Fruit fly (Drosophila melanogaster) whole organism, larva: ENCODE results near the gene Peritrophin-15a.

ENCODE experiments used
- noc ChIP-seq: fragments of 200-800 bp; sonication (Bioruptor generic); optimal IDR thresholded peaks from 3 replicates; lab custom pipeline; 2019; ENCODE audit warnings: missing biosample characterization, mild to moderate bottlenecking, missing genetic modification characterization, moderate library complexity

Peritrophin-15a gene

dm6 chr2L:8364006-8364956 lies 31.6 kb downstream of the Peritrophin-15a start, which contains the start of the genes RpS13 and CSN8:
RpS13 (minus strand) TSS chr2L:8364662.
CSN8 (plus strand) TSS chr2L:8364855.
- peak; percentile 31 for TF ChIP-seq noc (tag; lab: Kevin White, UChicago)

- TF ChIP-seq noc (tag; lab: Kevin White, UChicago): no peak
These were observed 33.0 kb downstream of the Peritrophin-15a start for dm6 chr2L:8362955-8363285.

- TF ChIP-seq noc (tag; lab: Kevin White, UChicago): peak; percentile 88
These were observed 33.5 kb downstream of the Peritrophin-15a start, which contains the start of gene CG7627 for dm6 chr2L:8362273-8362954. CG7627 (minus strand) TSS chr2L:8362469.

- no peak for TF ChIP-seq noc (tag; lab: Kevin White, UChicago)
These were observed 34.5 kb downstream of the Peritrophin-15a start for dm6 chr2L:8361204-8361952.

dm6 chr2L:8355419-8355818 lies 40.5 kb downstream of the Peritrophin-15a start:
- no peak for TF ChIP-seq noc (tag; lab: Kevin White, UChicago)

dm6 chr2L:8351864-8352263 lies 44.0 kb downstream of the Peritrophin-15a start, which contains the start of gene Mur29B:
Mur29B (plus strand) TSS chr2L:8352187.
- TF ChIP-seq noc (tag; lab: Kevin White, UChicago): no peak

dm6 chr2L:8351333-8351732 lies 44.6 kb downstream of the Peritrophin-15a start:
- TF ChIP-seq noc (tag; lab: Kevin White, UChicago): no peak

- TF ChIP-seq noc (tag; lab: Kevin White, UChicago): peak; percentile 89
These were observed 45.2 kb downstream of the Peritrophin-15a start for dm6 chr2L:8350560-8351171.

- no peak for TF ChIP-seq noc (tag; lab: Kevin White, UChicago)
These were observed 49.6 kb downstream of the Peritrophin-15a start, which contains the start of gene CG7778 for dm6 chr2L:8346260-8346659. CG7778 (plus strand) TSS chr2L:8346620.
